Worm (Caenorhabditis elegans) whole organism, dauer: ENCODE measurements around the gene agt-1.

Experiments
- unc-62 ChIP-seq: sonication (generic microtip); optimal IDR thresholded peaks from 2 replicates; lab custom pipeline; 2017; ENCODE audit warnings: missing biosample characterization, missing genetic modification reagents, missing genetic modification characterization

The agt-1 gene

ce11 chrIV:13369120-13369842 is at the start of gene agt-1:
agt-1 (minus strand) TSS chrIV:13369412.
- no peak for TF ChIP-seq unc-62 (GFP tag; lab: Kevin White, UChicago)

ce11 chrIV:13415739-13416271 is 46.6 kb upstream of the agt-1 start, which contains the start of the genes pik-1 and aptf-2:
pik-1 (plus strand) TSS chrIV:13416041.
aptf-2 (minus strand) TSS chrIV:13416051.
- TF ChIP-seq unc-62 (GFP tag; lab: Kevin White, UChicago): no peak

ce11 chrIV:13412845-13413383 is 43.7 kb upstream of the agt-1 start, which contains the start of gene gcl-1:
gcl-1 (minus strand) TSS chrIV:13412895.
- no peak for TF ChIP-seq unc-62 (GFP tag; lab: Kevin White, UChicago)

ce11 chrIV:13408018-13408417 is 38.8 kb upstream of the agt-1 start, which contains the start of gene Y62E10A.19:
Y62E10A.19 (minus strand) TSS chrIV:13408306.
- no peak for TF ChIP-seq unc-62 (GFP tag; lab: Kevin White, UChicago)

ce11 chrIV:13400456-13401364 is 31.5 kb upstream of the agt-1 start, which contains the start of the genes memi-2 and cyp-31A5:
memi-2 (minus strand) TSS chrIV:13400506.
cyp-31A5 (plus strand) TSS chrIV:13401289.
- no peak for TF ChIP-seq unc-62 (GFP tag; lab: Kevin White, UChicago)

ce11 chrIV:13398728-13399127 is 29.5 kb upstream of the agt-1 start, which contains the start of gene Y62E10A.13:
Y62E10A.13 (minus strand) TSS chrIV:13399053.
- no peak for TF ChIP-seq unc-62 (GFP tag; lab: Kevin White, UChicago)

ce11 chrIV:13396375-13396774 is 27.2 kb upstream of the agt-1 start:
- no peak for TF ChIP-seq unc-62 (GFP tag; lab: Kevin White, UChicago)

ce11 chrIV:13395255-13395654 is 26.0 kb upstream of the agt-1 start:
- no peak for TF ChIP-seq unc-62 (GFP tag; lab: Kevin White, UChicago)

ce11 chrIV:13394686-13395085 is 25.5 kb upstream of the agt-1 start:
- no peak for TF ChIP-seq unc-62 (GFP tag; lab: Kevin White, UChicago)

- no peak for TF ChIP-seq unc-62 (GFP tag; lab: Kevin White, UChicago)
Measured at ce11 chrIV:13393246-13393716, 24.1 kb upstream of the agt-1 start.

ce11 chrIV:13392230-13392629 is 23.0 kb upstream of the agt-1 start:
- no peak for TF ChIP-seq unc-62 (GFP tag; lab: Kevin White, UChicago)

ce11 chrIV:13390770-13391169 is 21.6 kb upstream of the agt-1 start:
- TF ChIP-seq unc-62 (GFP tag; lab: Kevin White, UChicago): no peak

- no peak for TF ChIP-seq unc-62 (GFP tag; lab: Kevin White, UChicago)
Measured at ce11 chrIV:13389237-13389636, 20.0 kb upstream of the agt-1 start.

ce11 chrIV:13388779-13389178 is 19.6 kb upstream of the agt-1 start:
- TF ChIP-seq unc-62 (GFP tag; lab: Kevin White, UChicago): no peak

ce11 chrIV:13386903-13387302 is 17.7 kb upstream of the agt-1 start, which contains the start of gene lsm-3:
lsm-3 (plus strand) TSS chrIV:13387203.
- TF ChIP-seq unc-62 (GFP tag; lab: Kevin White, UChicago): no peak
